Worm (Caenorhabditis elegans) whole organism, L4 larva: ENCODE results near the gene fbxb-20.

ENCODE experiments used
- D1046.2 ChIP-seq: fragments of 200-800 bp; sonication (Bioruptor generic); IDR thresholded peaks from 2 replicates; pipeline ENCODE4 v1.3.6; 2022; ENCODE audit warnings: missing genetic modification characterization, missing compliant biosample characterization
- F37D6.2 ChIP-seq: sonication (generic microtip); optimal IDR thresholded peaks from 2 replicates; lab custom pipeline; 2016; ENCODE audit warnings: mild to moderate bottlenecking, missing genetic modification characterization, missing compliant biosample characterization
- T20F7.1 ChIP-seq: fragments of 200-800 bp; sonication (Bioruptor generic); optimal IDR thresholded peaks from 2 replicates; lab custom pipeline; 2018; ENCODE audit warnings: mild to moderate bottlenecking, missing genetic modification characterization, missing compliant biosample characterization
- T26A8.4 ChIP-seq: fragments of 200-800 bp; sonication (Bioruptor generic); IDR thresholded peaks from 2 replicates; pipeline ENCODE4 v1.3.6; 2022; ENCODE audit warnings: missing genetic modification characterization, missing compliant biosample characterization
- Y48G9A.11 ChIP-seq: fragments of 200-800 bp; sonication (Bioruptor generic); IDR thresholded peaks from 2 replicates; pipeline ENCODE4 v1.3.6; 2022; ENCODE audit warnings: missing genetic modification reagents, missing genetic modification characterization, missing compliant biosample characterization
- Y5F2A.4 ChIP-seq: fragments of 200-800 bp; sonication (Bioruptor generic); optimal IDR thresholded peaks from 2 replicates; lab custom pipeline; 2018; ENCODE audit warnings: mild to moderate bottlenecking, missing genetic modification characterization, missing compliant biosample characterization
- ZK546.5 ChIP-seq, 2 experiments: sonication (generic microtip); optimal IDR thresholded peaks; 2 replicates each; lab custom pipeline; 2017; ENCODE audit warnings: missing biosample characterization in 2 of 2, missing genetic modification characterization in 2 of 2
- aha-1 ChIP-seq: fragments of 150-350 bp; peaks from one replicate; lab custom pipeline; 2014; ENCODE audit warnings: missing biosample characterization, missing genetic modification characterization
- ama-1 ChIP-seq: fragments of 150-350 bp; optimal IDR thresholded peaks from 2 replicates; lab custom pipeline; 2014; ENCODE audit warnings: inconsistent platforms, mixed read lengths
- ceh-20 ChIP-seq: fragments of 200-800 bp; sonication (Bioruptor generic); IDR thresholded peaks from 2 replicates; pipeline ENCODE4 v1.3.6; 2022; ENCODE audit warnings: missing genetic modification reagents, missing genetic modification characterization, missing compliant biosample characterization
- ceh-32 ChIP-seq: sonication (generic microtip); optimal IDR thresholded peaks from 2 replicates; lab custom pipeline; 2016; ENCODE audit warnings: mild to moderate bottlenecking, missing genetic modification characterization, missing compliant biosample characterization; ENCODE audit not compliant: poor library complexity
- ces-1 ChIP-seq: fragments of 150-350 bp; sonication (generic microtip); optimal IDR thresholded peaks from 4 replicates; lab custom pipeline; 2014; ENCODE audit warnings: missing biosample characterization, missing genetic modification reagents, missing genetic modification characterization
- daf-12 ChIP-seq: fragments of 150-350 bp; optimal IDR thresholded peaks from 2 replicates; lab custom pipeline; 2014; ENCODE audit warnings: missing biosample characterization, missing genetic modification reagents, missing genetic modification characterization
- daf-16 ChIP-seq, 3 experiments: sonication (generic microtip); optimal IDR thresholded peaks; 2 replicates each; lab custom pipeline; 2016 to 2017; ENCODE audit warnings: missing genetic modification characterization in 3 of 3, missing genetic modification reagents in 3 of 3, mild to moderate bottlenecking in 2 of 3, missing compliant biosample characterization in 2 of 3, missing biosample characterization in 1 of 3, moderate library complexity in 1 of 3
- fos-1 ChIP-seq: fragments of 150-350 bp; optimal IDR thresholded peaks from 2 replicates; lab custom pipeline; 2014; ENCODE audit warnings: missing biosample characterization, missing genetic modification characterization
- hif-1 ChIP-seq, 2 experiments: sonication (generic microtip); optimal IDR thresholded peaks; 2 replicates each; lab custom pipeline; 2016 to 2017; ENCODE audit warnings: missing compliant biosample characterization in 2 of 2, missing genetic modification characterization in 2 of 2, missing genetic modification reagents in 2 of 2, missing genotype in 2 of 2, mild to moderate bottlenecking in 1 of 2
- hlh-11 ChIP-seq: fragments of 200-800 bp; sonication (Bioruptor generic); optimal IDR thresholded peaks from 2 replicates; lab custom pipeline; 2018; ENCODE audit warnings: mild to moderate bottlenecking, missing genetic modification characterization, missing compliant biosample characterization
- lin-1 ChIP-seq: fragments of 200-800 bp; sonication (Bioruptor generic); IDR thresholded peaks from 2 replicates; pipeline ENCODE4 v1.3.6; 2022; ENCODE audit warnings: missing genetic modification reagents, missing genetic modification characterization, missing compliant biosample characterization
- lin-13 ChIP-seq: fragments of 150-350 bp; optimal IDR thresholded peaks from 2 replicates; lab custom pipeline; 2014; ENCODE audit warnings: missing biosample characterization, missing genetic modification reagents, missing genetic modification characterization
- lin-29 ChIP-seq: fragments of 200-800 bp; sonication (Bioruptor generic); IDR thresholded peaks from 2 replicates; pipeline ENCODE4 v1.3.6; 2022; ENCODE audit warnings: missing genetic modification reagents, missing genetic modification characterization, missing compliant biosample characterization
- mdl-1 ChIP-seq, 2 experiments: fragments of 150-350 bp in 1 of 2; sonication (generic microtip) in 1 of 2; optimal IDR thresholded peaks; 2 replicates each; lab custom pipeline; 2014 to 2017; ENCODE audit warnings: missing biosample characterization in 2 of 2, missing genetic modification characterization in 2 of 2
- mes-2 ChIP-seq: sonication (generic microtip); optimal IDR thresholded peaks from 2 replicates; lab custom pipeline; 2016; ENCODE audit warnings: missing genotype, mild to moderate bottlenecking, missing genetic modification characterization, missing compliant biosample characterization; ENCODE audit not compliant: poor library complexity, severe bottlenecking
- mxl-3 ChIP-seq: fragments of 200-800 bp; sonication (Bioruptor generic); optimal IDR thresholded peaks from 2 replicates; lab custom pipeline; 2018; ENCODE audit warnings: mild to moderate bottlenecking, missing genetic modification characterization, missing compliant biosample characterization
- nhr-10 ChIP-seq: fragments of 150-350 bp; optimal IDR thresholded peaks from 2 replicates; lab custom pipeline; 2014; ENCODE audit warnings: missing biosample characterization, missing genetic modification characterization
- nhr-25 ChIP-seq: sonication (generic microtip); optimal IDR thresholded peaks from 2 replicates; lab custom pipeline; 2017; ENCODE audit warnings: missing genetic modification characterization, mild to moderate bottlenecking, missing compliant biosample characterization, antibody characterized with exemption, moderate library complexity, borderline replicate concordance; ENCODE audit not compliant: insufficient read depth
- nhr-28 ChIP-seq: fragments of 150-350 bp; optimal IDR thresholded peaks from 2 replicates; lab custom pipeline; 2014; ENCODE audit warnings: missing biosample characterization, missing genetic modification characterization
- nhr-41 ChIP-seq: fragments of 200-800 bp; sonication (Bioruptor generic); IDR thresholded peaks from 2 replicates; pipeline ENCODE4 v1.3.6; 2022; ENCODE audit warnings: missing genetic modification reagents, missing genetic modification characterization, missing compliant biosample characterization
- nhr-76 ChIP-seq: fragments of 150-350 bp; optimal IDR thresholded peaks from 2 replicates; lab custom pipeline; 2014; ENCODE audit warnings: missing biosample characterization, missing genetic modification characterization
- snpc-1.2 ChIP-seq: fragments of 200-800 bp; sonication (Bioruptor generic); IDR thresholded peaks from 2 replicates; pipeline ENCODE4 v1.3.6; 2022; ENCODE audit warnings: missing genetic modification reagents, missing genetic modification characterization, missing compliant biosample characterization
- snpc-4 ChIP-seq: fragments of 150-350 bp; optimal IDR thresholded peaks from 2 replicates; lab custom pipeline; 2014; ENCODE audit warnings: missing biosample characterization, missing genetic modification characterization
- tag-97 ChIP-seq: fragments of 200-800 bp; sonication (Bioruptor generic); IDR thresholded peaks from 2 replicates; pipeline ENCODE4 v1.3.6; 2022; ENCODE audit warnings: missing genetic modification characterization, missing compliant biosample characterization

fbxb-20 gene

DNA sequence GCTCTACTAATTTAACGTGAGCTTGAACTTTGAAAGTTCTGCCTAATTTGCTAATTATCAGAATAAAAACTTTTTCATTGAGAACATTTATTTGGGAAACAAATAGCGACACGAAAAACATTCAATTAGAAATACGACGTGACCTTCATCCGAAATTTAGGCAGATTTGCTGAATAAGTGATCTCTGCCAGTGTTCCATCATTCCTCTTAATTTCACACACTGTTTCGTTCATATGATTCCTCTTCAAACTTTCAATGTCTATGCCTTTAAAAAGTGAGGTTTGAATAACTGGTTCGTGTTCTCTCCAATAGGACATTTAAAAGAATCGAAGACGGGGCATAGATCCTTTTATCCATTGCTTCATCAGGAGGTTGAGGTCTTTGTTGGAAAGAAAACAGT lies at the start of gene fbxb-20:
TSS of gene fbxb-20 (minus strand) at position 101 of the 400 bp plus-strand sequence.
- TF ChIP-seq hlh-11 (no peak), nhr-25 (tag; lab: Kevin White, UChicago) (no peak), tag-97 (GFP tag; lab: Robert Waterston, UW) (no peak), nhr-28 (tag; lab: Kevin White, UChicago) (no peak), ces-1 (GFP tag; lab: Kevin White, UChicago) (no peak), mes-2 (no peak), snpc-4 (tag; lab: Kevin White, UChicago) (no peak), lin-1 (GFP tag; lab: Robert Waterston, UW) (no peak), ZK546.5 (tag; optimal IDR thresholded peaks at IDR 0.05; lab: Kevin White, UChicago) (no peak), D1046.2 (GFP tag; lab: Robert Waterston, UW) (no peak), nhr-41 (GFP tag; lab: Robert Waterston, UW) (no peak), Y5F2A.4 (GFP tag; lab: Kevin White, UChicago) (no peak), ceh-32 (tag; lab: Kevin White, UChicago) (no peak)

DNA sequence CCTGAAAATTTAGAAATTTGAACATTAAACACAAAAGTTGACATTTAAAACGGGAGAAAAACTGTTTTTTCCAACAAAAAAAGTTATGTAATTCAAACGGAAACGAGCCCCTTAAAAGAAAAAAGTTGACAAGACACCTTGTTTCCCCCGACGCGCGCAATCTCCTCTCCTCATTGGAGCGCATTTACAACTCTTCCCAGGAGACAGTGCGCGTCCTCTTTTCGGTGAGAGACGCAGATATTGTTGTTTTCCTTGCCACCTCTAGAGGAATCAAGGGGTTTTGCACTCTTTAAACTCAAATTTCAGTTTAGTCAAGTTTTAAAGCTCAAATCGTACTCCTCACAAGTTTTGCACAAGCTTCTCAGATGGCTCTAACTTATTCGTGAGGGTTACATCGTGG lies 45.5 kb upstream of the fbxb-20 start, which contains the start of gene F58E1.13:
TSS of gene F58E1.13 (minus strand) at position 12 of the 400 bp plus-strand sequence.
- TF ChIP-seq snpc-1.2 (GFP tag; lab: Robert Waterston, UW), result no peak
- no peak for TF ChIP-seq mdl-1 (tag; optimal IDR thresholded peaks at IDR 0.05; lab: Kevin White, UChicago)
- no peak for TF ChIP-seq fos-1 (tag; lab: Kevin White, UChicago)
- TF ChIP-seq ceh-20 (GFP tag; lab: Robert Waterston, UW), result no peak
- no peak for TF ChIP-seq nhr-28 (tag; lab: Kevin White, UChicago)
- TF ChIP-seq aha-1 (tag; lab: Kevin White, UChicago), result no peak
- no peak for TF ChIP-seq T26A8.4
- no peak for TF ChIP-seq hif-1 (tag; optimal IDR thresholded peaks at IDR 0.05; lab: Kevin White, UChicago)
- no peak for TF ChIP-seq ZK546.5 (tag; optimal IDR thresholded peaks at IDR 0.05; lab: Kevin White, UChicago)

ce11 chrII:1694530-1694929 lies 44.1 kb upstream of the fbxb-20 start, which contains the start of gene fbxc-26:
TSS of gene fbxc-26 (minus strand) at chrII:1694630.
- TF ChIP-seq T20F7.1 (GFP tag; lab: Kevin White, UChicago) (no peak), mxl-3 (GFP tag; lab: Kevin White, UChicago) (no peak), lin-13 (GFP tag; lab: Kevin White, UChicago) (no peak), daf-16 (GFP tag; optimal IDR thresholded peaks at IDR 0.05; lab: Kevin White, UChicago) (no peak), daf-16 (tag; optimal IDR thresholded peaks at IDR 0.05; lab: Kevin White, UChicago) (no peak), T26A8.4 (no peak), nhr-10 (tag; lab: Kevin White, UChicago) (no peak), Y48G9A.11 (no peak)
- TF ChIP-seq, all 104 proteins: peak for 0

ce11 chrII:1692827-1693226 lies 42.4 kb upstream of the fbxb-20 start, which contains the start of gene fbxc-21:
TSS of gene fbxc-21 (minus strand) at chrII:1692927.
- TF ChIP-seq mxl-3 (GFP tag; lab: Kevin White, UChicago), result no peak

DNA sequence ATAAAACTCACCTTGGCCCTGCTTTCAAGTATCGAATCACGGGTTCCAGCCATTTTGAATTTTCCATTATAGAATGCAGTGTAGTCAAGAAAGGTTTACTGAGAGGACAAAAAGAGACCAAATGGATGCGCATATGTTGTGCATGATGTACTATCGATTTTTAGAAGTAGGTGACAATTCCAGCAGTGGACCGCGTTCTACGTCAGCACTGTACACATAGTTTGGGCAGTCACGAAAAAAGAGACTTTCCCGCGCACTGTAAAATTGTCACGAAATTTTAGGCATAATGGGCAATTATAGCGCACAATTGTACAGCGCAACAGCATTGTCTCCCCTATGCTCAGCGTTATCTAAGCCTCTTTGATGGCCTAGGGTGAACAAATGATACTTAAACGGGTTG lies 40.6 kb upstream of the fbxb-20 start, which contains the start of gene fbxc-22:
TSS of gene fbxc-22 (minus strand) at position 101 of the 400 bp plus-strand sequence.
- TF ChIP-seq F37D6.2 (no peak), Y5F2A.4 (GFP tag; lab: Kevin White, UChicago) (no peak), lin-29 (GFP tag; lab: Robert Waterston, UW) (no peak), nhr-76 (no peak), ama-1 (no peak), daf-12 (no peak)
